Worm (Caenorhabditis elegans): ENCODE measurements around the gene K02C4.2.
A peak's percentile ranks its signal among the peaks of the same experiment; 100 is the strongest.

K02C4.2 gene

ce11 chrII:8078041-8078440 lies 2.5 kb downstream of the K02C4.2 start, which contains the start of gene K02C4.5:
TSS of gene K02C4.5 (plus strand) at chrII:8078435.
- TF ChIP-seq unc-62 (GFP tag; optimal IDR thresholded peaks at IDR 0.05) (peak; percentile 64), attf-5 (GFP tag; optimal IDR thresholded peaks at IDR 0.05) (peak; percentile 29), let-607 (tag; optimal IDR thresholded peaks at IDR 0.05) (peak; percentile 38 to 48), pbrm-1 (GFP tag; IDR thresholded peaks at IDR 0.05) (no peak), nhr-80 (tag; optimal IDR thresholded peaks at IDR 0.05) (peak; percentile 82), sdz-38 (tag; optimal IDR thresholded peaks at IDR 0.05) (no peak), cebp-1 (GFP tag; IDR thresholded peaks at IDR 0.05) (no peak), cebp-1 (tag; optimal IDR thresholded peaks at IDR 0.05) (peak; percentile 16), ztf-18 (tag; optimal IDR thresholded peaks at IDR 0.05) (peak; percentile 6)

- TF ChIP-seq nhr-27 (tag; optimal IDR thresholded peaks at IDR 0.05) (no peak), snpc-4 (GFP tag; optimal IDR thresholded peaks at IDR 0.05) (no peak), snpc-4 (tag; optimal IDR thresholded peaks at IDR 0.05) (peak; percentile 45 to 74 (median 73)), mcd-1 (GFP tag; IDR thresholded peaks at IDR 0.05) (peak; percentile 75), unc-62 (GFP tag; optimal IDR thresholded peaks at IDR 0.05) (no peak), F55B11.4 (tag; optimal IDR thresholded peaks at IDR 0.05; ENCODE audit: borderline replicate concordance, insufficient read depth) (no peak), Y79H2A.3 (GFP tag; conservative IDR thresholded peaks at IDR 0.05) (no peak), B0035.1 (tag; optimal IDR thresholded peaks at IDR 0.05) (no peak), unc-130 (GFP tag; optimal IDR thresholded peaks at IDR 0.05) (no peak), egl-18 (GFP tag; IDR thresholded peaks at IDR 0.05) (no peak), ZK185.1 (tag; optimal IDR thresholded peaks at IDR 0.05; ENCODE audit: poor library complexity, severe bottlenecking) (peak; percentile 37), ets-4 (GFP tag; optimal IDR thresholded peaks at IDR 0.05) (no peak), mel-28 (tag; optimal IDR thresholded peaks at IDR 0.05; ENCODE audit: borderline replicate concordance) (no peak), K12H6.12 (tag; optimal IDR thresholded peaks at IDR 0.05) (no peak), snpc-1.3 (tag; optimal IDR thresholded peaks at IDR 0.05; ENCODE audit: insufficient read depth) (peak; percentile 7), pbrm-1 (GFP tag; IDR thresholded peaks at IDR 0.05) (no peak), let-607 (tag; optimal IDR thresholded peaks at IDR 0.05) (no peak), mes-4 (tag; optimal IDR thresholded peaks at IDR 0.05) (no peak), F52B5.7 (tag; optimal IDR thresholded peaks at IDR 0.05) (no peak), sdz-38 (tag; optimal IDR thresholded peaks at IDR 0.05) (no peak), lin-40 (tag; optimal IDR thresholded peaks at IDR 0.05) (peak; percentile 37), hsf-1 (GFP tag; IDR thresholded peaks at IDR 0.05) (no peak), ztf-25 (GFP tag; IDR thresholded peaks at IDR 0.05) (no peak), attf-6 (GFP tag; IDR thresholded peaks at IDR 0.05) (no peak), nhr-90 (tag; optimal IDR thresholded peaks at IDR 0.05) (no peak), him-1 (tag; optimal IDR thresholded peaks at IDR 0.05) (peak; percentile 44), hlh-26 (GFP tag; conservative IDR thresholded peaks at IDR 0.05) (no peak), attf-3 (GFP tag; conservative IDR thresholded peaks at IDR 0.05) (no peak), somi-1 (GFP tag; optimal IDR thresholded peaks at IDR 0.05) (no peak), ekl-4 (GFP tag; IDR thresholded peaks at IDR 0.05) (no peak), bed-2 (GFP tag; IDR thresholded peaks at IDR 0.05) (no peak), Y67H2A.10 (GFP tag; conservative IDR thresholded peaks at IDR 0.05) (no peak), F57A8.1 (GFP tag; optimal IDR thresholded peaks at IDR 0.05) (no peak), attf-5 (GFP tag; optimal IDR thresholded peaks at IDR 0.05) (peak; percentile 27), aptf-3 (GFP tag; IDR thresholded peaks at IDR 0.05) (no peak), T07F8.4 (tag; optimal IDR thresholded peaks at IDR 0.05) (no peak), ceh-91 (GFP tag; IDR thresholded peaks at IDR 0.05) (0 out of 2 replicates have a peak, but pooled peaks have one; percentile 16), atf-7 (tag; optimal IDR thresholded peaks at IDR 0.05) (no peak), zfh-2 (GFP tag; conservative IDR thresholded peaks at IDR 0.05) (no peak), lsy-27 (tag; optimal IDR thresholded peaks at IDR 0.05; ENCODE audit: borderline replicate concordance, insufficient read depth) (no peak), akir-1 (GFP tag; optimal IDR thresholded peaks at IDR 0.05) (no peak), nhr-120 (GFP tag; IDR thresholded peaks at IDR 0.05) (no peak), cebp-1 (GFP tag; IDR thresholded peaks at IDR 0.05) (no peak), cebp-1 (tag; optimal IDR thresholded peaks at IDR 0.05) (no peak)
Observed at ce11 chrII:8086803-8087202, 11.2 kb downstream of the K02C4.2 start, which contains the start of gene K02C4.3. TSS of gene K02C4.3 (minus strand) at chrII:8086853.

All from whole organism, young adult.